Worm (Caenorhabditis elegans) whole organism, midembryonic: ENCODE measurements around the gene coq-3.

Experiments
- T22C8.4 ChIP-seq: fragments of 200-800 bp; sonication (Bioruptor generic); IDR thresholded peaks from 2 replicates; pipeline ENCODE4 v1.3.6; 2022; ENCODE audit warnings: missing genetic modification characterization, missing compliant biosample characterization
- cog-1 ChIP-seq: sonication (generic microtip); optimal IDR thresholded peaks from 2 replicates; lab custom pipeline; 2016; ENCODE audit warnings: missing genetic modification characterization, missing compliant biosample characterization
- flt-1 ChIP-seq: fragments of 200-800 bp; sonication (Bioruptor generic); IDR thresholded peaks from 2 replicates; pipeline ENCODE4 v1.3.6; 2022; ENCODE audit warnings: missing genetic modification characterization, missing compliant biosample characterization
- klf-2 ChIP-seq: fragments of 200-800 bp; sonication (Bioruptor generic); conservative IDR thresholded peaks from 2 replicates; pipeline ENCODE4 v1.3.6; 2022; ENCODE audit warnings: missing genetic modification reagents, missing genetic modification characterization, missing compliant biosample characterization
- med-1 ChIP-seq: sonication (generic microtip); optimal IDR thresholded peaks from 2 replicates; lab custom pipeline; 2017; ENCODE audit warnings: missing genetic modification characterization, mild to moderate bottlenecking, missing compliant biosample characterization, antibody characterized with exemption, missing genetic modification reagents; ENCODE audit not compliant: insufficient read depth
- ref-1 ChIP-seq: fragments of 200-800 bp; sonication (Bioruptor generic); conservative IDR thresholded peaks from 2 replicates; pipeline ENCODE4 v1.3.6; 2022; ENCODE audit warnings: missing genetic modification reagents, missing genetic modification characterization, missing compliant biosample characterization
- tab-1 ChIP-seq: fragments of 200-800 bp; sonication (Bioruptor generic); IDR thresholded peaks from 2 replicates; pipeline ENCODE4 v1.3.6; 2022; ENCODE audit warnings: missing genetic modification characterization, missing compliant biosample characterization
- ztf-23 ChIP-seq: fragments of 200-800 bp; sonication (Bioruptor generic); IDR thresholded peaks from 2 replicates; pipeline ENCODE4 v1.3.6; 2022; ENCODE audit warnings: missing genetic modification reagents, missing genetic modification characterization, missing compliant biosample characterization
- ztf-29 ChIP-seq: fragments of 200-800 bp; sonication (Bioruptor generic); IDR thresholded peaks from 2 replicates; pipeline ENCODE4 v1.3.6; 2022; ENCODE audit warnings: missing genetic modification reagents, missing genetic modification characterization, missing compliant biosample characterization

coq-3 gene

DNA sequence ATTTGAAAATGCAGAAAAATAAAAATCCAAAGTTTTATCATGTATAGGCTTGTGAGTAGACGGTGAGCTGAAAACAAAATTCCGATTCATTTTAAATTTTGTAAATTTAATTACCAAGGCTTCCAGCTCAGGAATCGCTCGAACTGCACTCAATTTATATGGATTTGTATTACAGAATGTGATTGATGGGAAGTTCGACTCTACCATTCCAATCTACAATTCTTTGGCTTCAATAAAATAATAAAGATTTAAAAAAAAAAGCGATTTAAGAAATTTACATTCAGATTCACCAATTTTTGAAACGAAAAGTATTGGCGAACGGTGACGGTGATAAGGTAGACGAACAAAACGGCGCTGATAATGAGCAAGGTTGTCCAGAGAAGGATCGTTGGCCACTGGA, 25.5 kb downstream of the coq-3 start:
- TF ChIP-seq flt-1 (GFP tag; lab: Robert Waterston, UW) (no peak), klf-2 (GFP tag; lab: Robert Waterston, UW) (no peak), ref-1 (GFP tag; lab: Robert Waterston, UW) (no peak), med-1 (no peak), cog-1 (tag; lab: Kevin White, UChicago) (no peak), ztf-29 (GFP tag; lab: Robert Waterston, UW) (no peak), ztf-23 (GFP tag; lab: Robert Waterston, UW) (no peak), T22C8.4 (GFP tag; lab: Robert Waterston, UW) (no peak), tab-1 (GFP tag; lab: Robert Waterston, UW) (no peak)

DNA sequence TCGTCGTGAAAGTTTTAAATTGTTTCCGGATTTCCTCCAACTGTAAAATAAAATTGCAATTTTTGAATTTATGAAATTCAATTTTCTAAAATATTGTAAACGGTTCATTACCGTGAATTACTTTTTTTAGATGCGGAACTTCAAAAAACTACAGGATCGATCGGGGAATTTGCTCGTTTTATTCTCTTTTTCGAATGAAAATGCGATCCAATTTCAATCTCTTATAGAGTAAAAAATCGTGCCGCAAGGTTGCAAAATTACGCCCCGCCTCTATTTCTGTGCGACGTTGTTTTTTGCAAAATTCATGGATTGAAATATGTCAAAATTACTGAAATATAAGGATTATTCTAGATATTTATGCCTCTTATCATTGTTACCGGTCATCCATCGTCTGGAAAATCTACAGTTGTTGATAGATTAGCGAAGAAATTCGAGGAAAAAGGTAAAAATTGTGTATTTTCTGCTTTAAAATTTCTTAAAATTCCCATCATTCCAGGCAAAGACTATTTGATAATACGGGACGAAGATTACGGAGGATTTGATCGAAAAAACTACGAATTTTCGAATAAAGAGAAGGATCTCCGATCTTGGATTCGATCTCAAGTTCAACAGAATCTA, 26.8 kb downstream of the coq-3 start, which contains the start of gene Y57G11C.43:
Gene Y57G11C.43, plus strand, starts transcription at position 224 of the 618 bp plus-strand sequence.
- TF ChIP-seq flt-1 (GFP tag; lab: Robert Waterston, UW) (no peak), med-1 (no peak), ztf-23 (GFP tag; lab: Robert Waterston, UW) (no peak), T22C8.4 (GFP tag; lab: Robert Waterston, UW) (no peak), tab-1 (GFP tag; lab: Robert Waterston, UW) (no peak), ztf-29 (GFP tag; lab: Robert Waterston, UW) (no peak), ref-1 (GFP tag; lab: Robert Waterston, UW) (no peak), klf-2 (GFP tag; lab: Robert Waterston, UW) (no peak), cog-1 (tag; lab: Kevin White, UChicago) (no peak)

DNA sequence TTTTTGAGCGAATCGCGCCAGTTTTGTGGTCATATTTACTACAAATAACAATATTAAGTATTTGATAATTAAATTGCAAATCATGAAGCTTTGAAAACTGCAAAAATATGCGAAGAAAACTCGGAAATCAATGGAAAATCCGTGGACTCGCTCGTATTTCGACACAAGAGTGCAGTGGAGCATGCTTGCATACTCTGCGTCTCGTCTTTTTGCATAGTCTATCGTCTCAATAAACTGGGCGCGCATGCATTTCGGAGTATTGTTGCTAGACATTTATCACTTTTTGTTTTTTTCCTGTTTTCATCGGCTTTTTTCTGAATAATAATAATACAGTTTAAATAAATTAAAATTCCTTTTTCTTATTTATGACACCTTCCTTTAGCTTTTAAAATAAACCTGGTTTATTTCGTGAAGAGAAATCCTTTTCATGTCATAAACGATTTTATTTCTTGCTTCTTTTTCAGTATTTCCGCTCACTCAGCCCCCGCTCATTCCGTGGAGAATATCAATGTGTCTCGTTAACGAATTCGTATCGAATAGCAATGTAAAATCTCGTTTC, 28.4 kb downstream of the coq-3 start, which contains the start of the genes mrps-7 and Y57G11C.3:
Gene mrps-7, minus strand, starts transcription at position 38 of the 559 bp plus-strand sequence.
Gene Y57G11C.3, plus strand, starts transcription at position 509 of the 559 bp plus-strand sequence.
- TF ChIP-seq cog-1 (tag; lab: Kevin White, UChicago) (peak; percentile 73), ref-1 (GFP tag; lab: Robert Waterston, UW) (no peak), klf-2 (GFP tag; lab: Robert Waterston, UW) (no peak)

DNA sequence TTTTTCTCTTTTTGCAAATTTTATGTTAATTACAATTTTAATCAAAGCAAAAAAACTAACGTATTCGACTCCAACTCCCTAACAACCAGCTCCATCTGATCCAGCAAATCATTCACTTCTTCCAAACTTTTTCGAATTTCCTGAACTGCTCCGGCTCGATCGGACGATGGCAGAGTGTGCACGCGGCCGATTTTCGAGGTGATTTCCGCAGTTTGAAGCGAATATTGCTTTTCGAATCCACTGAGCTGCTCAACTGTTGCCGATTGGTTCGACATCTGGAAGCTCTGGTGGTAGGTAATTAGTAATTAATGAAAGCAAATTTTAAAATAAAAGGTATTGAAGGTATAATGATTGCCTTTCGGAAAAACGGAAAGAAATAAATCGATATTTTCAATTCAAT, 29.7 kb downstream of the coq-3 start, which contains the start of gene vti-1:
Gene vti-1, minus strand, starts transcription at position 284 of the 400 bp plus-strand sequence.
- TF ChIP-seq ztf-29 (GFP tag; lab: Robert Waterston, UW), result no peak
- TF ChIP-seq klf-2 (GFP tag; lab: Robert Waterston, UW), result no peak
- no peak for TF ChIP-seq tab-1 (GFP tag; lab: Robert Waterston, UW)
- TF ChIP-seq cog-1 (tag; lab: Kevin White, UChicago), result no peak

DNA sequence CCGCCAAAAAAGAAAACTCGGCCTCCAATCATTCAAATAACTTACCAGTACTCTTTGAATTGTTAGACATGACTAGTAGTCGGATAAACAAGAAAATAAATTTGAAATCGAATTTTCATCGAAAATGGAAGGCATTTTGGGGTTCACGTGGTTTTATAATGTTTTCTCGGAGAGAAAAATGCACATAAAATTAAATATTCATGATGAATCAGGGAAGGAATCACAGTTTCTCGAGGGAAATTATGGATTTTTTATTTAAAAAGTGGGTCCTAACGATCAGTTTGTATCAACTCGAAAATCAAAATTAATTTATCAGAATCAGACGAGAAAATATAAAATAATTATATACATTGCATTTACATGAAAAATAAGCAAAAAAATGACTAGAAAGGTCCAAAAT, 30.8 kb downstream of the coq-3 start, which contains the start of gene Y57G11C.5:
Gene Y57G11C.5, minus strand, starts transcription at position 101 of the 400 bp plus-strand sequence.
- TF ChIP-seq klf-2 (GFP tag; lab: Robert Waterston, UW), result no peak
- TF ChIP-seq cog-1 (tag; lab: Kevin White, UChicago), result no peak

DNA sequence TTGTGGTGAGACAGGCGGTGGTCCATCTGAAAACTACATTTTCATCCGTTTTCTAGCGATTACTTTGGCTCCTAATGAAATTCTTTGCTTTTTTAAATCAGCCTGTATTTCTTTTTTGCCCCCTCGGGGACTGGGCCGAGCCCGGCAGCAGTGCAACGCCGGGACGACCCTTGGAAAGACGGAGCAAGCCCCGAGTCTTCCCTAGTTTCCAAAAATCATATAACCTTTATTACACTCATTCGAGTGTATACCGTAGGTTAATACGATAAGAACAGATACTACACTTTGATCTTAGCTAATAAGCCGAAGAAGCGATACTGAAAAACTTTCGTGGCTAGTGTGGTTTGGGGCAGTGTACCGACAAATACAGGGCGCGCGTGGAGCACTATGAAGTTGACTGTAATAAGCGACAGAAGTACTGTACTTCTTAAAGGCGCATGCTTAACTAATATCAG, 31.4 kb downstream of the coq-3 start:
- TF ChIP-seq ztf-29 (GFP tag; lab: Robert Waterston, UW) (no peak), T22C8.4 (GFP tag; lab: Robert Waterston, UW) (no peak)

DNA sequence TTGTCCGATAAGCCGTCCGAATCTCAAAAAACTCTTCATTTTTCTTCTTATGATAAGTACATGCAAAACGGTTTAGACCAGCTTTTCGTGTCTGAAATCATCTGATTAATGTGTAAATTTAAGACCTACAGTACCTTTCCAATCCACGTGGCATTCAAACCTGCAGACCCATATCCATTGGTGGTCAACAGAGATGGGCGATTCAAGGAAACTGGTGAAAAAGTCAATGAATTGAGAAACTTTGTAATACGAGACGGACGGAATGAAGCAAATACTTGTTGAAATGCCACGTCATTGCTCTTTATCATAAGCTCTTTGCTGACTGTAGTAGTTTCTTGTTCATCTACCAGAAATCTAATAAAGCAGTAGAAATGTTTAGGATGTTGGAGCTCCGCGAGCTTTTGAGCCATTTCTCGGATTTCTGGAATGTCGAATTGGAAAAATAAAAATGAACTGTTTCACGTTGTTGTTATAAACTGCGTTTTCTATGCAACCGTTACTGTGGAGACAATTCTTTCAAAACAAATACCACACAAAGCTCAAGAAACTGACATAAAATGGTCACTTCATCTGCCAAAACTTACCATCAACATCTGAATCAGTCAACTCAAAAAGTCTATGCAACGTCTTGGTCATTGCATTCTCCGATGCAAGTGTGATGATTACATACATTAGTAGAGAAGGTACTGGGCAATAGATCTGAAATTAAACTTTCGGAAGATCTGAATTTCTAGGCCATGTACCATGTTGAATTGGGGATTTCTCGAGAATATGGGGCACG, 32.0 kb downstream of the coq-3 start:
- TF ChIP-seq flt-1 (GFP tag; lab: Robert Waterston, UW) (no peak), ref-1 (GFP tag; lab: Robert Waterston, UW) (no peak), cog-1 (tag; lab: Kevin White, UChicago) (no peak), T22C8.4 (GFP tag; lab: Robert Waterston, UW) (no peak), ztf-29 (GFP tag; lab: Robert Waterston, UW) (no peak), med-1 (no peak), klf-2 (GFP tag; lab: Robert Waterston, UW) (no peak), ztf-23 (GFP tag; lab: Robert Waterston, UW) (no peak)

DNA sequence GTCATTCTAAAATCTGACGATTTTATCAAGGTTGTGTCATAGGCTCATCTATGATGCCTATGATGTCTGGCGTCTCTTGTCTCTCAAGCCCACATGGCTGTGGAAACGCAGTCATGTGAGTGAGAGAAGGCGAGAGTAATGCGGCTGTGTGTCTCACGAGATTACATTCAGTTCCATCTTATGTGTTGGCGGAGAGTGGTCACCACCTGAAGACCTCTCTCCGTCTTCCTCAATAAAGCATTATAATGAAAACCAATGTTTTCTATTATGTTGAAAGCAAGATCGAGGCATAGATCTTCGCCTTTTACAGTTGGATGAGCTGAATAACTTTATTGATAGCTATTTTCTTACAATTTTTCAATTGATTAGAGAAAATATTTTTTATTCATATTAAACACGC, 32.8 kb downstream of the coq-3 start:
- peak; percentile 12 for TF ChIP-seq cog-1 (tag; lab: Kevin White, UChicago)

DNA sequence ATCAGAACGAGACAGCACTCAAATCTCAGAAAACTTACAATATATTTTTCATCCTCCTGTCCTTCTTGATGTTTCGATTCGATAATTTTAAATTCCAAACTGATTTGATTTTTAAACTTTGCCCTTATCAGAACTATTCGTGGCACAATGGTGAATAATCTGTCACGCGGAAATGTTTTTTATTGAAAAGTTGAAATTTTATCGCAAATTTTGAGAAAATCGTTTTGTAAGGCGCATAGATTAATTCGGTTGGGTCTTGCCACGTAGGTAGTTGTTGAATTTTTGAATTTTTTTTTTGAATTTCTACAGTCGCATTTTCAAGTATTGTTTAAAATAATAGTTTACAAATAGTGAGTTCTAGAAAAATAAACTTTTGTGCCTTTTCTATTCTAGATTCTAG, 35.3 kb downstream of the coq-3 start, which contains the start of gene ptp-5.2:
Gene ptp-5.2, minus strand, starts transcription at position 101 of the 400 bp plus-strand sequence.
- TF ChIP-seq cog-1 (tag; lab: Kevin White, UChicago) (no peak), tab-1 (GFP tag; lab: Robert Waterston, UW) (no peak), ztf-23 (GFP tag; lab: Robert Waterston, UW) (no peak), ztf-29 (GFP tag; lab: Robert Waterston, UW) (no peak), flt-1 (GFP tag; lab: Robert Waterston, UW) (no peak), med-1 (no peak), ref-1 (GFP tag; lab: Robert Waterston, UW) (no peak), klf-2 (GFP tag; lab: Robert Waterston, UW) (no peak), T22C8.4 (GFP tag; lab: Robert Waterston, UW) (no peak)
